Worm (Caenorhabditis elegans): ENCODE results near the gene tbx-38.

- TF ChIP-seq W03F9.2 (tag; optimal IDR thresholded peaks at IDR 0.05): no peak
- no peak for TF ChIP-seq dao-5 (tag; optimal IDR thresholded peaks at IDR 0.05)
- TF ChIP-seq him-1 (tag; optimal IDR thresholded peaks at IDR 0.05): no peak
These were observed 47.4 kb downstream of the tbx-38 start for ce11 chrIII:11738482-11738881.

Measured in whole organism, L4/young adult.